Worm (Caenorhabditis elegans) whole organism, young adult: ENCODE measurements around the gene D1053.2.

Experiments
- B0019.2 ChIP-seq: fragments of 200-800 bp; sonication (Bioruptor generic); conservative IDR thresholded peaks from 2 replicates; pipeline ENCODE4 v1.3.6; 2022; ENCODE audit warnings: missing genetic modification reagents, missing genetic modification characterization, missing compliant biosample characterization
- F52B5.7 ChIP-seq: sonication (generic microtip); optimal IDR thresholded peaks from 2 replicates; lab custom pipeline; 2016; ENCODE audit warnings: mild to moderate bottlenecking, missing genetic modification characterization, missing compliant biosample characterization
- T07F8.4 ChIP-seq: sonication (generic microtip); optimal IDR thresholded peaks from 2 replicates; lab custom pipeline; 2016; ENCODE audit warnings: mild to moderate bottlenecking, missing genetic modification characterization, moderate library complexity, missing compliant biosample characterization
- Y79H2A.3 ChIP-seq: fragments of 200-800 bp; sonication (Bioruptor generic); conservative IDR thresholded peaks from 2 replicates; pipeline ENCODE4 v1.3.6; 2022; ENCODE audit warnings: missing genetic modification reagents, missing genetic modification characterization, missing compliant biosample characterization
- Y95B8A.8 ChIP-seq: fragments of 200-800 bp; sonication (Bioruptor generic); IDR thresholded peaks from 2 replicates; pipeline ENCODE4 v1.3.6; 2022; ENCODE audit warnings: missing genetic modification reagents, missing genetic modification characterization, missing compliant biosample characterization
- ama-1 ChIP-seq, 3 experiments: fragments of 150-350 bp in 1 of 3; sonication (generic microtip) in 2 of 3; optimal IDR thresholded peaks; 2 replicates each; lab custom pipeline; 2014 to 2018; ENCODE audit warnings: missing biosample characterization in 2 of 3, missing genetic modification characterization in 2 of 3, missing genetic modification reagents in 2 of 3
- aptf-2 ChIP-seq: fragments of 200-800 bp; sonication (Bioruptor generic); conservative IDR thresholded peaks from 2 replicates; pipeline ENCODE4 v1.3.6; 2022; ENCODE audit warnings: missing genetic modification reagents, missing genetic modification characterization, missing compliant biosample characterization
- atf-7 ChIP-seq: sonication (generic microtip); optimal IDR thresholded peaks from 2 replicates; lab custom pipeline; 2017; ENCODE audit warnings: mild to moderate bottlenecking, missing genetic modification characterization, missing compliant biosample characterization
- chd-7 ChIP-seq: sonication (generic microtip); optimal IDR thresholded peaks from 2 replicates; lab custom pipeline; 2016; ENCODE audit warnings: mild to moderate bottlenecking, missing genetic modification characterization, moderate library complexity, missing compliant biosample characterization
- dox-1 ChIP-seq: fragments of 200-800 bp; sonication (Bioruptor generic); IDR thresholded peaks from 2 replicates; pipeline ENCODE4 v1.3.6; 2022; ENCODE audit warnings: missing genetic modification reagents, missing genetic modification characterization, missing compliant biosample characterization
- dpff-1 ChIP-seq: sonication (generic microtip); optimal IDR thresholded peaks from 2 replicates; lab custom pipeline; 2017; ENCODE audit warnings: mild to moderate bottlenecking, missing genetic modification characterization, missing compliant biosample characterization
- dpl-1 ChIP-seq: fragments of 150-350 bp; optimal IDR thresholded peaks from 2 replicates; lab custom pipeline; 2014; ENCODE audit warnings: missing biosample characterization, missing genetic modification reagents, missing genetic modification characterization
- egrh-3 ChIP-seq: fragments of 200-800 bp; sonication (Bioruptor generic); IDR thresholded peaks from 2 replicates; pipeline ENCODE4 v1.3.6; 2022; ENCODE audit warnings: missing genetic modification reagents, missing genetic modification characterization, missing compliant biosample characterization
- ets-4 ChIP-seq: fragments of 200-800 bp; sonication (Bioruptor generic); optimal IDR thresholded peaks from 2 replicates; lab custom pipeline; 2018; ENCODE audit warnings: mild to moderate bottlenecking, missing genetic modification characterization, missing compliant biosample characterization
- gei-17 ChIP-seq: fragments of 200-800 bp; sonication (Bioruptor generic); optimal IDR thresholded peaks from 2 replicates; lab custom pipeline; 2018; ENCODE audit warnings: mild to moderate bottlenecking, missing genetic modification characterization, missing compliant biosample characterization
- hmg-20 ChIP-seq: fragments of 200-800 bp; sonication (Bioruptor generic); IDR thresholded peaks from 2 replicates; pipeline ENCODE4 v1.3.6; 2022; ENCODE audit warnings: missing genetic modification reagents, missing genetic modification characterization, missing compliant biosample characterization
- let-607 ChIP-seq, 2 experiments: fragments of 200-800 bp in 1 of 2; sonication (Bioruptor generic) in 1 of 2; sonication (generic microtip) in 1 of 2; optimal IDR thresholded peaks; 2 replicates each; lab custom pipeline; 2016 to 2018; ENCODE audit warnings: mild to moderate bottlenecking in 2 of 2, missing compliant biosample characterization in 2 of 2, missing genetic modification characterization in 2 of 2, moderate library complexity in 2 of 2, missing genotype in 1 of 2
- lin-35 ChIP-seq, 3 experiments: fragments of 150-350 bp in 2 of 3; sonication (generic microtip) in 1 of 3; optimal IDR thresholded peaks; 2 replicates each; lab custom pipeline; 2014 to 2018; ENCODE audit warnings: missing biosample characterization in 3 of 3, missing genetic modification characterization in 3 of 3, missing genetic modification reagents in 3 of 3
- madf-6 ChIP-seq: fragments of 200-800 bp; sonication (Bioruptor generic); IDR thresholded peaks from 2 replicates; pipeline ENCODE4 v1.3.6; 2022; ENCODE audit warnings: missing genetic modification reagents, missing genetic modification characterization, missing compliant biosample characterization
- mcd-1 ChIP-seq: fragments of 200-800 bp; sonication (Bioruptor generic); IDR thresholded peaks from 2 replicates; pipeline ENCODE4 v1.3.6; 2022; ENCODE audit warnings: missing genetic modification reagents, missing genetic modification characterization, missing compliant biosample characterization
- nfyb-1 ChIP-seq: fragments of 200-800 bp; sonication (Bioruptor generic); IDR thresholded peaks from 2 replicates; pipeline ENCODE4 v1.3.6; 2022; ENCODE audit warnings: missing genetic modification reagents, missing genetic modification characterization, missing compliant biosample characterization
- nhr-80 ChIP-seq: sonication (generic microtip); optimal IDR thresholded peaks from 2 replicates; lab custom pipeline; 2016; ENCODE audit warnings: missing genetic modification characterization, missing compliant biosample characterization
- tbp1 ChIP-seq: fragments of 200-800 bp; sonication (Bioruptor generic); optimal IDR thresholded peaks from 2 replicates; lab custom pipeline; 2018; ENCODE audit warnings: mild to moderate bottlenecking, missing genetic modification characterization, missing compliant biosample characterization
- unc-62 ChIP-seq: fragments of 150-350 bp; optimal IDR thresholded peaks from 2 replicates; lab custom pipeline; 2014; ENCODE audit warnings: missing biosample characterization, missing genetic modification reagents, missing genetic modification characterization
- zfh-2 ChIP-seq: fragments of 200-800 bp; sonication (Bioruptor generic); conservative IDR thresholded peaks from 2 replicates; pipeline ENCODE4 v1.3.6; 2022; ENCODE audit warnings: missing genetic modification reagents, missing genetic modification characterization, missing compliant biosample characterization
- ztf-22 ChIP-seq: fragments of 200-800 bp; sonication (Bioruptor generic); optimal IDR thresholded peaks from 2 replicates; lab custom pipeline; 2018; ENCODE audit warnings: mild to moderate bottlenecking, missing genetic modification characterization, moderate library complexity, missing compliant biosample characterization
- ztf-25 ChIP-seq: fragments of 200-800 bp; sonication (Bioruptor generic); IDR thresholded peaks from 2 replicates; pipeline ENCODE4 v1.3.6; 2022; ENCODE audit warnings: missing genetic modification reagents, missing genetic modification characterization, missing compliant biosample characterization
- ztf-26 ChIP-seq: sonication (generic microtip); optimal IDR thresholded peaks from 2 replicates; lab custom pipeline; 2017; ENCODE audit warnings: missing genetic modification characterization, missing compliant biosample characterization

D1053.2 gene

ce11 chrX:11710229-11710628 is 17.7 kb upstream of the D1053.2 start, which contains the start of gene C44C10.11:
Gene C44C10.11 (minus strand): TSS chrX:11710343.
- peak; percentile 99 for TF ChIP-seq nhr-80
- no peak for TF ChIP-seq ama-1 (optimal IDR thresholded peaks at IDR 0.05; lab: Kevin White, UChicago)
- no peak for TF ChIP-seq ama-1 (GFP tag; optimal IDR thresholded peaks at IDR 0.05; lab: Kevin White, UChicago)
- TF ChIP-seq gei-17 (GFP tag; lab: Kevin White, UChicago) = no peak
- peak; percentile 49 for TF ChIP-seq unc-62 (GFP tag; lab: Kevin White, UChicago)
- TF ChIP-seq let-607 (tag; optimal IDR thresholded peaks at IDR 0.05; lab: Kevin White, UChicago) = peak; percentile 88 to 91
- TF ChIP-seq ets-4 = peak; percentile 80
- TF ChIP-seq atf-7 (tag; lab: Kevin White, UChicago) = peak; percentile 75

ce11 chrX:11711437-11712080 is 16.4 kb upstream of the D1053.2 start:
- no peak for TF ChIP-seq ztf-26 (tag; lab: Kevin White, UChicago)
- TF ChIP-seq dpl-1 (GFP tag; lab: Kevin White, UChicago) = no peak
- 0 out of 2 replicates have a peak, but pooled peaks have one; percentile 17 for TF ChIP-seq nfyb-1 (GFP tag; lab: Robert Waterston, UW)
- TF ChIP-seq dox-1 (GFP tag; lab: Robert Waterston, UW) = no peak
- 0 out of 2 replicates have a peak, but pooled peaks have one; percentile 13 for TF ChIP-seq ztf-25 (GFP tag; lab: Robert Waterston, UW)
- no peak for TF ChIP-seq T07F8.4
- TF ChIP-seq lin-35 (GFP tag; optimal IDR thresholded peaks at IDR 0.05; lab: Kevin White, UChicago) = no peak
- TF ChIP-seq egrh-3 (GFP tag; lab: Robert Waterston, UW) = peak; percentile 95
- no peak for TF ChIP-seq Y79H2A.3
- no peak for TF ChIP-seq ama-1 (optimal IDR thresholded peaks at IDR 0.05; lab: Kevin White, UChicago)
- TF ChIP-seq ama-1 (GFP tag; optimal IDR thresholded peaks at IDR 0.05; lab: Kevin White, UChicago) = no peak
- TF ChIP-seq zfh-2 (GFP tag; lab: Robert Waterston, UW) = peak; percentile 90

- TF ChIP-seq aptf-2 (GFP tag; lab: Robert Waterston, UW) (no peak), ztf-22 (GFP tag; lab: Kevin White, UChicago) (no peak)
Measured at ce11 chrX:11712230-11712853, 15.6 kb upstream of the D1053.2 start, which contains the start of gene col-180. Gene col-180 (minus strand): TSS chrX:11712280.

- TF ChIP-seq nhr-80 = no peak
Measured at ce11 chrX:11716463-11716960, 11.4 kb upstream of the D1053.2 start, which contains the start of gene C44C10.9. Gene C44C10.9 (minus strand): TSS chrX:11716513.

- no peak for TF ChIP-seq chd-7 (tag; lab: Kevin White, UChicago)
- no peak for TF ChIP-seq dpff-1
- no peak for TF ChIP-seq Y95B8A.8
- no peak for TF ChIP-seq B0019.2 (GFP tag; lab: Robert Waterston, UW)
- no peak for TF ChIP-seq let-607 (tag; optimal IDR thresholded peaks at IDR 0.05; lab: Kevin White, UChicago)
- no peak for TF ChIP-seq hmg-20 (GFP tag; lab: Robert Waterston, UW)
- no peak for TF ChIP-seq ets-4
- no peak for TF ChIP-seq tbp1
- TF ChIP-seq madf-6 (GFP tag; lab: Robert Waterston, UW) = no peak
- TF ChIP-seq F52B5.7 (tag; lab: Kevin White, UChicago) = no peak
- TF ChIP-seq mcd-1 (GFP tag; lab: Robert Waterston, UW) = no peak
- TF ChIP-seq, all 124 proteins: peak for 0
Measured at ce11 chrX:11718751-11719150, 9.2 kb upstream of the D1053.2 start.
